Worm (Caenorhabditis elegans) whole organism, L4 larva: ENCODE data around the gene F44G4.1.

Source experiments
- F10B5.3 ChIP-seq: sonication (generic microtip); optimal IDR thresholded peaks from 2 replicates; lab custom pipeline; 2016; ENCODE audit warnings: mild to moderate bottlenecking, missing genetic modification characterization, missing compliant biosample characterization
- R02D3.7 ChIP-seq: fragments of 150-350 bp; sonication (generic microtip); optimal IDR thresholded peaks from 3 replicates; lab custom pipeline; 2014; ENCODE audit warnings: missing biosample characterization, missing genetic modification characterization
- T26A8.4 ChIP-seq: fragments of 200-800 bp; sonication (Bioruptor generic); IDR thresholded peaks from 2 replicates; pipeline ENCODE4 v1.3.6; 2022; ENCODE audit warnings: missing genetic modification characterization, missing compliant biosample characterization
- Y105C5A.15 ChIP-seq: fragments of 200-800 bp; sonication (Bioruptor generic); IDR thresholded peaks from 2 replicates; pipeline ENCODE4 v1.3.6; 2022; ENCODE audit warnings: missing genetic modification characterization, missing compliant biosample characterization
- Y75B8A.6 ChIP-seq: fragments of 200-800 bp; sonication (Bioruptor generic); IDR thresholded peaks from 2 replicates; pipeline ENCODE4 v1.3.6; 2022; ENCODE audit warnings: missing genetic modification reagents, missing genetic modification characterization, missing compliant biosample characterization
- ZK337.2 ChIP-seq: fragments of 200-800 bp; sonication (Bioruptor generic); IDR thresholded peaks from 2 replicates; pipeline ENCODE4 v1.3.6; 2022; ENCODE audit warnings: missing genetic modification reagents, missing genetic modification characterization, missing compliant biosample characterization
- ZK546.5 ChIP-seq, 2 experiments: sonication (generic microtip); optimal IDR thresholded peaks; 2 replicates each; lab custom pipeline; 2017; ENCODE audit warnings: missing biosample characterization in 2 of 2, missing genetic modification characterization in 2 of 2
- aha-1 ChIP-seq: fragments of 150-350 bp; peaks from one replicate; lab custom pipeline; 2014; ENCODE audit warnings: missing biosample characterization, missing genetic modification characterization
- ama-1 ChIP-seq: fragments of 150-350 bp; optimal IDR thresholded peaks from 2 replicates; lab custom pipeline; 2014; ENCODE audit warnings: inconsistent platforms, mixed read lengths
- arid-1 ChIP-seq: fragments of 200-800 bp; sonication (Bioruptor generic); conservative IDR thresholded peaks from 2 replicates; pipeline ENCODE4 v1.3.6; 2022; ENCODE audit warnings: missing genetic modification reagents, missing genetic modification characterization, missing compliant biosample characterization
- attf-4 ChIP-seq: sonication (generic microtip); optimal IDR thresholded peaks from 3 replicates; lab custom pipeline; 2017; ENCODE audit warnings: missing biosample characterization, missing genetic modification characterization
- ceh-20 ChIP-seq: fragments of 200-800 bp; sonication (Bioruptor generic); IDR thresholded peaks from 2 replicates; pipeline ENCODE4 v1.3.6; 2022; ENCODE audit warnings: missing genetic modification reagents, missing genetic modification characterization, missing compliant biosample characterization
- ceh-32 ChIP-seq: sonication (generic microtip); optimal IDR thresholded peaks from 2 replicates; lab custom pipeline; 2016; ENCODE audit warnings: mild to moderate bottlenecking, missing genetic modification characterization, missing compliant biosample characterization; ENCODE audit not compliant: poor library complexity
- ceh-62 ChIP-seq: sonication (generic microtip); optimal IDR thresholded peaks from 2 replicates; lab custom pipeline; 2017; ENCODE audit warnings: missing biosample characterization, missing genetic modification characterization
- ceh-82 ChIP-seq: sonication (generic microtip); optimal IDR thresholded peaks from 2 replicates; lab custom pipeline; 2017; ENCODE audit warnings: missing biosample characterization, missing genetic modification characterization
- ces-1 ChIP-seq: fragments of 150-350 bp; sonication (generic microtip); optimal IDR thresholded peaks from 4 replicates; lab custom pipeline; 2014; ENCODE audit warnings: missing biosample characterization, missing genetic modification reagents, missing genetic modification characterization
- ctbp-1 ChIP-seq: fragments of 200-800 bp; sonication (Bioruptor generic); IDR thresholded peaks from 2 replicates; pipeline ENCODE4 v1.3.6; 2022; ENCODE audit warnings: missing genetic modification reagents, missing genetic modification characterization, missing compliant biosample characterization
- daf-12 ChIP-seq: fragments of 150-350 bp; optimal IDR thresholded peaks from 2 replicates; lab custom pipeline; 2014; ENCODE audit warnings: missing biosample characterization, missing genetic modification reagents, missing genetic modification characterization
- daf-16 ChIP-seq, 3 experiments: sonication (generic microtip); optimal IDR thresholded peaks; 2 replicates each; lab custom pipeline; 2016 to 2017; ENCODE audit warnings: missing genetic modification characterization in 3 of 3, missing genetic modification reagents in 3 of 3, mild to moderate bottlenecking in 2 of 3, missing compliant biosample characterization in 2 of 3, missing biosample characterization in 1 of 3, moderate library complexity in 1 of 3
- dmd-6 ChIP-seq: fragments of 200-800 bp; sonication (Bioruptor generic); IDR thresholded peaks from 2 replicates; pipeline ENCODE4 v1.3.6; 2022; ENCODE audit warnings: missing genetic modification reagents, missing genetic modification characterization, missing compliant biosample characterization
- dmd-8 ChIP-seq: fragments of 200-800 bp; sonication (Bioruptor generic); IDR thresholded peaks from 2 replicates; pipeline ENCODE4 v1.3.6; 2022; ENCODE audit warnings: missing genetic modification characterization, missing compliant biosample characterization
- dpl-1 ChIP-seq: fragments of 150-350 bp; optimal IDR thresholded peaks from 2 replicates; lab custom pipeline; 2014; ENCODE audit warnings: missing biosample characterization, missing genetic modification reagents, missing genetic modification characterization
- fkh-10 ChIP-seq: fragments of 150-350 bp; optimal IDR thresholded peaks from 2 replicates; lab custom pipeline; 2014; ENCODE audit warnings: missing biosample characterization, missing genetic modification reagents, missing genetic modification characterization
- lim-7 ChIP-seq: fragments of 200-800 bp; sonication (Bioruptor generic); IDR thresholded peaks from 2 replicates; pipeline ENCODE4 v1.3.6; 2022; ENCODE audit warnings: missing genetic modification characterization, missing compliant biosample characterization
- lin-38 ChIP-seq: fragments of 200-800 bp; sonication (Bioruptor generic); IDR thresholded peaks from 2 replicates; pipeline ENCODE4 v1.3.6; 2022; ENCODE audit warnings: missing genetic modification reagents, missing genetic modification characterization, missing compliant biosample characterization
- lin-39 ChIP-seq: fragments of 150-350 bp; optimal IDR thresholded peaks from 2 replicates; lab custom pipeline; 2014; ENCODE audit warnings: missing biosample characterization, missing genetic modification reagents, missing genetic modification characterization
- lir-3 ChIP-seq: sonication (generic microtip); optimal IDR thresholded peaks from 2 replicates; lab custom pipeline; 2016; ENCODE audit warnings: mild to moderate bottlenecking, missing genetic modification characterization, missing compliant biosample characterization
- madf-5 ChIP-seq, 2 experiments: fragments of 200-800 bp; sonication (Bioruptor generic); IDR thresholded peaks; 2 replicates each; pipeline ENCODE4 v1.3.6; 2022; ENCODE audit warnings: missing compliant biosample characterization in 2 of 2, missing genetic modification characterization in 2 of 2
- mxl-3 ChIP-seq: fragments of 200-800 bp; sonication (Bioruptor generic); optimal IDR thresholded peaks from 2 replicates; lab custom pipeline; 2018; ENCODE audit warnings: mild to moderate bottlenecking, missing genetic modification characterization, missing compliant biosample characterization
- nhr-111 ChIP-seq: fragments of 200-800 bp; sonication (Bioruptor generic); optimal IDR thresholded peaks from 2 replicates; lab custom pipeline; 2018; ENCODE audit warnings: mild to moderate bottlenecking, missing genetic modification characterization, missing compliant biosample characterization
- nhr-28 ChIP-seq: fragments of 150-350 bp; optimal IDR thresholded peaks from 2 replicates; lab custom pipeline; 2014; ENCODE audit warnings: missing biosample characterization, missing genetic modification characterization
- nhr-6 ChIP-seq: fragments of 150-350 bp; optimal IDR thresholded peaks from 2 replicates; lab custom pipeline; 2014; ENCODE audit warnings: missing biosample characterization, missing genetic modification characterization
- pha-4 ChIP-seq, 2 experiments: fragments of 150-350 bp in 1 of 2; fragments of 200-800 bp in 1 of 2; sonication (Bioruptor generic) in 1 of 2; IDR thresholded peaks in 1 of 2; optimal IDR thresholded peaks in 1 of 2; 2 replicates each; pipeline versions ENCODE4 v1.3.6 to Lab custom; 2014 to 2022; ENCODE audit warnings: missing genetic modification characterization in 2 of 2, missing genetic modification reagents in 2 of 2, missing biosample characterization in 1 of 2, missing compliant biosample characterization in 1 of 2
- rbr-2 ChIP-seq: sonication (generic microtip); optimal IDR thresholded peaks from 2 replicates; lab custom pipeline; 2016; ENCODE audit warnings: missing genotype, missing genetic modification characterization, missing compliant biosample characterization
- set-16 ChIP-seq: fragments of 200-800 bp; sonication (Bioruptor generic); IDR thresholded peaks from 2 replicates; pipeline ENCODE4 v1.3.6; 2022; ENCODE audit warnings: missing genetic modification reagents, missing genetic modification characterization, missing compliant biosample characterization
- snpc-1.2 ChIP-seq: fragments of 200-800 bp; sonication (Bioruptor generic); IDR thresholded peaks from 2 replicates; pipeline ENCODE4 v1.3.6; 2022; ENCODE audit warnings: missing genetic modification reagents, missing genetic modification characterization, missing compliant biosample characterization
- spr-1 ChIP-seq: sonication (generic microtip); optimal IDR thresholded peaks from 2 replicates; lab custom pipeline; 2016; ENCODE audit warnings: mild to moderate bottlenecking, missing genetic modification characterization, missing compliant biosample characterization
- unc-39 ChIP-seq: sonication (generic microtip); optimal IDR thresholded peaks from 2 replicates; lab custom pipeline; 2017; ENCODE audit warnings: missing biosample characterization, missing genetic modification characterization
- unc-62 ChIP-seq, 3 experiments: fragments of 150-350 bp in 1 of 3; sonication (generic microtip); optimal IDR thresholded peaks in 2 of 3; peaks in 1 of 3; 1 replicate in 1 of 3; 2 replicates in 2 of 3; lab custom pipeline; 2014 to 2017; ENCODE audit warnings: missing biosample characterization in 3 of 3, missing genetic modification characterization in 3 of 3, missing genetic modification reagents in 3 of 3, missing genotype in 1 of 3
- zfp-3 ChIP-seq: fragments of 200-800 bp; sonication (Bioruptor generic); conservative IDR thresholded peaks from 2 replicates; pipeline ENCODE4 v1.3.6; 2022; ENCODE audit warnings: missing genetic modification reagents, missing genetic modification characterization, missing compliant biosample characterization
- zip-11 ChIP-seq: fragments of 200-800 bp; sonication (Bioruptor generic); IDR thresholded peaks from 2 replicates; pipeline ENCODE4 v1.3.6; 2022; ENCODE audit warnings: missing genetic modification characterization, missing compliant biosample characterization
- ztf-11 ChIP-seq: fragments of 150-350 bp; optimal IDR thresholded peaks from 2 replicates; lab custom pipeline; 2014; ENCODE audit warnings: missing biosample characterization, missing genetic modification characterization

F44G4.1 gene

DNA sequence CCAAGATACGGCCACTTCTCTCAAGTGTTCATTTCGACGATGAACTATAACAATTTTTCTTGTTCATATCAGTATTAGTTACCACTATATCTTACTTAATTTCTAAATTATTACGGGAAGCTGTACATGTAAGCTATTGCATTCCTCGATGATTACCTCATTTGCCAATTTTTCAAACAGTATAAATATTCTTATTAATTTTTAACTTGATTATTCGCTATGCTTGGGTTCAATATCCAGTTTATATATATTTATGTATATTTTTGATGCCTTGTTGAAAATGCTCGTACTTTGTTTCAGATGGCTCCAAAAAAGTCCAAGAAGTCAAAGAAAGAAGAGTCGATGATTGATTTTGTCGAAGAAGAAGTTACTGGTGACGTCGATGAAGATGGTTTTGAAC lies at the start of gene F44G4.1:
F44G4.1 (plus strand) TSS at position 301 of the 400 bp plus-strand sequence.
- TF ChIP-seq dmd-6 (GFP tag; lab: Robert Waterston, UW) (no peak), ceh-20 (GFP tag; lab: Robert Waterston, UW) (no peak), madf-5 (GFP tag; IDR thresholded peaks at IDR 0.05; lab: Robert Waterston, UW) (no peak), zip-11 (no peak), ztf-11 (tag; lab: Kevin White, UChicago) (no peak), ceh-32 (no peak), Y75B8A.6 (GFP tag; lab: Robert Waterston, UW) (no peak), dmd-8 (GFP tag; lab: Robert Waterston, UW) (no peak), nhr-6 (no peak)

DNA sequence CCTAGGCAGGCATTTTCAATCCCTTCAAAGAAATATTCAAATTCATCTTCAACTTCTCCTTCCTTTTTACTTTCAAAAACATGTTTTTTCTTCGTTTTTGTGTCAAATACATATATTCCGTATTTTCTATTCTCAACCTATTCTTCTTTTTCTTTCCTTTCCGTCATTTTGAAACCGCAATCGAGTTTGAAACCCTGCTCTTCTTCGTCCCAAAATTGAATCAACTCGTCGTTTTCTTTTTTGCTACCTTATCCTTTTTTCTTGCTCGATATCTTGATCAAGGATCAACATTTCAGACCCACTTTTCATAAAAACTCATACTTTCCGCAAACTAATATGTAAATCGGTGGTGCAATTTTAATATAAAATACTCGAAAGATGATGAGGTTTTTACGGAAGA lies 49.3 kb upstream of the F44G4.1 start:
- TF ChIP-seq ztf-11 (tag; lab: Kevin White, UChicago), result no peak
- peak; percentile 18 for TF ChIP-seq fkh-10 (GFP tag; lab: Kevin White, UChicago)

DNA sequence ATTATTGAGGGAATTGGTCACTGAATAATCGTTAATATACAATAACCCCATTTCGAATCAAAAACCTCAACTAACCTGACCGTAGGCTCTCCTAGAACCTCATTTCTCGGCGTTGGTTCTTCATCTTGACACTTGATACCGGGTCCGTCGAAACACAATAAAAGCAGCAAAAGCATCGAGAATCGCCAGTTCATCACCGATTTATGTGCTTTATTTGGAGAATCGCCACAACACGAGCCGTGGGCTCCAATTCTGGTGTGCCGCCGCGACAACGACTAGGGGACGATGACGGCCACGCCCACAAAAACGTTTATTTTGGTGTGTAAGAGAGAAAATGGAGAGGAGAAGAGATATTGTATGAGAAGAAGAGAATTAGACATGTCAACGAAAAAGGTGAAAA lies 47.0 kb upstream of the F44G4.1 start, which contains the start of gene cutl-15:
cutl-15 (minus strand) TSS at position 298 of the 400 bp plus-strand sequence.
- peak; percentile 98 for TF ChIP-seq aha-1 (tag; lab: Kevin White, UChicago)
- no peak for TF ChIP-seq Y105C5A.15 (GFP tag; lab: Robert Waterston, UW)
- peak in 1 of 2 experiments; percentile 25 for TF ChIP-seq unc-62 (GFP tag; optimal IDR thresholded peaks at IDR 0.05 in 1 of 2; lab: Kevin White, UChicago)
- no peak for TF ChIP-seq unc-62 (tag; optimal IDR thresholded peaks at IDR 0.05; lab: Kevin White, UChicago)

DNA sequence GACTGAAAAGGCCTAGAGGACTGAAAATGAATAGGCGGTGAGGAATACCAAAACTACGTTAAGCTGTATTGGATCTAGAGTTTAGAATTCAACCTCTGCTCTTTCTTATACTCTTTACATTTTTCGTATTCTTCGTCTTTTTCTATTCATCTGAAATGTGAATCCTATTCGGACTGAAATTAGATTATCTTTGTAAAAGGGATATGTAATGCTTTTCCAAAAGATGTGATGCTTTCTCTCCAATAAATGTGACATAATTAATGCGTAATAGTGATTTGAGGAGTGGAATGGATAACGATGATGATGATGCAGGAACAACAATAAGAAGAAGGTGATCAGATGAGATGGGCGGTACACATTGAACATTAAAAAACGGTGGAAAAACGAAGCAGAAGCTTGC lies 45.8 kb upstream of the F44G4.1 start:
- TF ChIP-seq ama-1, result no peak
- TF ChIP-seq daf-16 (GFP tag; optimal IDR thresholded peaks at IDR 0.05; lab: Kevin White, UChicago), result no peak
- no peak for TF ChIP-seq daf-16 (tag; optimal IDR thresholded peaks at IDR 0.05; lab: Kevin White, UChicago)
- TF ChIP-seq nhr-6, result no peak
- no peak for TF ChIP-seq ctbp-1 (GFP tag; lab: Robert Waterston, UW)
- TF ChIP-seq T26A8.4 (GFP tag; lab: Robert Waterston, UW), result no peak
- TF ChIP-seq ZK337.2, result no peak
- no peak for TF ChIP-seq attf-4 (tag; lab: Kevin White, UChicago)
- TF ChIP-seq ceh-62 (tag; lab: Kevin White, UChicago), result no peak
- no peak for TF ChIP-seq ceh-82
- no peak for TF ChIP-seq nhr-111 (GFP tag; lab: Kevin White, UChicago)
- TF ChIP-seq zfp-3 (GFP tag; lab: Robert Waterston, UW), result no peak
- TF ChIP-seq rbr-2 (tag; lab: Kevin White, UChicago), result no peak
- no peak for TF ChIP-seq unc-39 (tag; lab: Kevin White, UChicago)
- no peak for TF ChIP-seq arid-1
- no peak for TF ChIP-seq ceh-32
- no peak for TF ChIP-seq R02D3.7 (tag; lab: Kevin White, UChicago)
- TF ChIP-seq F10B5.3 (tag; lab: Kevin White, UChicago), result no peak
- no peak for TF ChIP-seq lin-38 (GFP tag; lab: Robert Waterston, UW)

DNA sequence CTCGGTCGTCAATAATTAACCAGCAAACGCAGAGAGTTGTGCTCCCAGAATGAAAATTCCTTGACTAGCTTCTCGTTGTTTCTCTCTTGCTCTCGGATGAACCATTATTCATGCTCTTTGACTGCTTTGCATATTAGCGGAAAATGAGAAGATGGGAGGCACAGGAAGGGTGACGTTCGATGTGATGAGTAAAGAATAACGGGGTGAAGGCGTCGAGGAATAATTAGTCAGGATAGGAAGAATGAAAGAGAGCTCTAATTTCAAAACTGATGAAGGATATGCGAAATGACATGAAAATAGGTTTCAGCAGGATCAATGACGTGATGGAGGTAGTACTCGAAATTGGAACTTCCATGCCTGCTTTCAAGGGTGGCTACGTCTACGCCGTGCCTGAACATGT lies 43.2 kb upstream of the F44G4.1 start:
- peak in 1 of 2 experiments; percentile 97 for TF ChIP-seq unc-62 (GFP tag; optimal IDR thresholded peaks at IDR 0.05 in 1 of 2; lab: Kevin White, UChicago)
- TF ChIP-seq unc-62 (tag; optimal IDR thresholded peaks at IDR 0.05; lab: Kevin White, UChicago), result no peak
- TF ChIP-seq R02D3.7 (tag; lab: Kevin White, UChicago), result no peak
- no peak for TF ChIP-seq dmd-6 (GFP tag; lab: Robert Waterston, UW)
- no peak for TF ChIP-seq set-16 (GFP tag; lab: Robert Waterston, UW)
- no peak for TF ChIP-seq dpl-1 (GFP tag; lab: Kevin White, UChicago)

DNA sequence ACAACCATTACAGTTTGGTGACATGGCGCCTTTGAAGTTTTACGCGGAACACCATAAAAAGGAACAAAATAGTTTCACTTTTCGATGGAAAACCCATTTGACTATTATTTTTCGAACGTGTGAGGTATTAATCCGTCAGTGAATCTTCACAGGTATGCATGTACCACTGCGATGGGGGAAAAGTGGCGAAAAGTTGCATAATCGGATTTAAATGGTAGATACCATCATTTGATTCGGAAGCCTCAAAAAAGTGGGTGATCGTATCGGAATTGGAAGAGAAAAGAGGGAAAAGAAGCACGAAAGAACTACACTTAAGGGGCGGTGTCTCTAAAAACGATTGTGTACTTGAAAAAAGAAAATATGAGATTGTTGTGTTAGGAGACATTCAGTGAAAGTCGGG lies 40.7 kb upstream of the F44G4.1 start:
- TF ChIP-seq lir-3 (tag; lab: Kevin White, UChicago) (no peak), ZK337.2 (no peak), ces-1 (no peak), unc-62 (GFP tag; optimal IDR thresholded peaks at IDR 0.05 in 1 of 2; lab: Kevin White, UChicago) (no peak), unc-62 (tag; optimal IDR thresholded peaks at IDR 0.05; lab: Kevin White, UChicago) (no peak), lin-39 (tag; lab: Kevin White, UChicago) (no peak), snpc-1.2 (GFP tag; lab: Robert Waterston, UW) (no peak), lim-7 (no peak), mxl-3 (GFP tag; lab: Kevin White, UChicago) (no peak), ZK546.5 (tag; optimal IDR thresholded peaks at IDR 0.05; lab: Kevin White, UChicago) (no peak), pha-4 (GFP tag; IDR thresholded peaks at IDR 0.05; lab: Robert Waterston, UW) (no peak), pha-4 (tag; optimal IDR thresholded peaks at IDR 0.05; lab: Kevin White, UChicago) (no peak), nhr-28 (tag; lab: Kevin White, UChicago) (no peak), spr-1 (tag; lab: Kevin White, UChicago) (no peak), daf-12 (tag; lab: Kevin White, UChicago) (no peak), dmd-6 (GFP tag; lab: Robert Waterston, UW) (no peak)
